Fruit fly (Drosophila melanogaster) whole organism: ENCODE measurements around the gene Edg78E.

ENCODE experiments used
- CG8478 ChIP-seq: fragments of >200 bp; optimal IDR thresholded peaks from 2 replicates; lab custom pipeline; 2018; ENCODE audit warnings: inconsistent platforms
- Dll ChIP-seq: fragments of >200 bp; optimal IDR thresholded peaks from 2 replicates; lab custom pipeline; 2017
- EcR ChIP-seq, 2 experiments: fragments of >200 bp; optimal IDR thresholded peaks; 2 replicates each; lab custom pipeline; 2017; ENCODE audit warnings: missing biosample characterization in 2 of 2, missing genetic modification characterization in 2 of 2, missing genetic modification reagents in 2 of 2
- pan ChIP-seq: fragments of >200 bp; optimal IDR thresholded peaks from 2 replicates; lab custom pipeline; 2017
- psq ChIP-seq: fragments of >200 bp; optimal IDR thresholded peaks from 2 replicates; lab custom pipeline; 2017
- usp ChIP-seq: fragments of >200 bp; optimal IDR thresholded peaks from 2 replicates; lab custom pipeline; 2017; ENCODE audit warnings: missing biosample characterization, missing genetic modification characterization, mixed read lengths

The Edg78E gene

dm6 chr3L:21297703-21298102 is at the start of gene Edg78E:
TSS of gene Edg78E (minus strand) at chr3L:21297803.
- TF ChIP-seq Dll: no peak
- no peak for TF ChIP-seq pan
- no peak for TF ChIP-seq EcR (GFP tag; optimal IDR thresholded peaks at IDR 0.05; lab: Kevin White, UChicago)
- no peak for TF ChIP-seq usp (GFP tag; lab: Kevin White, UChicago)
- no peak for TF ChIP-seq psq (lab: Kevin White, UChicago)
- TF ChIP-seq CG8478 (lab: Kevin White, UChicago): no peak

- no peak for TF ChIP-seq Dll
- TF ChIP-seq psq (lab: Kevin White, UChicago): no peak
- TF ChIP-seq CG8478 (lab: Kevin White, UChicago): no peak
- TF ChIP-seq EcR (GFP tag; optimal IDR thresholded peaks at IDR 0.05; lab: Kevin White, UChicago): no peak
- TF ChIP-seq usp (GFP tag; lab: Kevin White, UChicago): no peak
- TF ChIP-seq pan: no peak
These were observed 49.0 kb upstream of the Edg78E start for dm6 chr3L:21346463-21347196.

- TF ChIP-seq psq (lab: Kevin White, UChicago) (no peak), CG8478 (lab: Kevin White, UChicago) (no peak), EcR (GFP tag; optimal IDR thresholded peaks at IDR 0.05; lab: Kevin White, UChicago) (no peak), pan (no peak), usp (GFP tag; lab: Kevin White, UChicago) (no peak), Dll (no peak)
These were observed 45.9 kb upstream of the Edg78E start, which contains the start of the genes Tbc1d8-9 and CG32436 for dm6 chr3L:21343254-21344083. TSS of gene Tbc1d8-9 (minus strand) at chr3L:21343716. TSS of gene CG32436 (plus strand) at chr3L:21344033.

dm6 chr3L:21342592-21342991 is 45.0 kb upstream of the Edg78E start:
- TF ChIP-seq EcR (GFP tag; optimal IDR thresholded peaks at IDR 0.05; lab: Kevin White, UChicago) (no peak), psq (lab: Kevin White, UChicago) (no peak), pan (no peak), usp (GFP tag; lab: Kevin White, UChicago) (no peak)

dm6 chr3L:21334999-21335631 is 37.5 kb upstream of the Edg78E start, which contains the start of gene Tsr1:
TSS of gene Tsr1 (plus strand) at chr3L:21335215.
- TF ChIP-seq Dll: no peak
- TF ChIP-seq pan: no peak
- no peak for TF ChIP-seq usp (GFP tag; lab: Kevin White, UChicago)
- no peak for TF ChIP-seq EcR (GFP tag; optimal IDR thresholded peaks at IDR 0.05; lab: Kevin White, UChicago)
- no peak for TF ChIP-seq psq (lab: Kevin White, UChicago)
- no peak for TF ChIP-seq CG8478 (lab: Kevin White, UChicago)

- TF ChIP-seq usp (GFP tag; lab: Kevin White, UChicago) (no peak), Dll (no peak), CG8478 (lab: Kevin White, UChicago) (no peak), pan (no peak), psq (lab: Kevin White, UChicago) (no peak), EcR (GFP tag; optimal IDR thresholded peaks at IDR 0.05; lab: Kevin White, UChicago) (no peak)
These were observed 27.1 kb upstream of the Edg78E start for dm6 chr3L:21324724-21325123.

- TF ChIP-seq usp (GFP tag; lab: Kevin White, UChicago) (no peak), Dll (no peak), CG8478 (lab: Kevin White, UChicago) (no peak), pan (no peak), EcR (GFP tag; optimal IDR thresholded peaks at IDR 0.05; lab: Kevin White, UChicago) (no peak), psq (lab: Kevin White, UChicago) (no peak)
These were observed 24.4 kb upstream of the Edg78E start for dm6 chr3L:21321807-21322503.

dm6 chr3L:21319957-21320356 is 22.4 kb upstream of the Edg78E start:
- TF ChIP-seq psq (lab: Kevin White, UChicago) (no peak), pan (no peak), Dll (no peak), EcR (GFP tag; optimal IDR thresholded peaks at IDR 0.05; lab: Kevin White, UChicago) (no peak), usp (GFP tag; lab: Kevin White, UChicago) (no peak), CG8478 (lab: Kevin White, UChicago) (no peak)

dm6 chr3L:21319313-21319907 is 21.8 kb upstream of the Edg78E start:
- TF ChIP-seq pan: no peak
- no peak for TF ChIP-seq usp (GFP tag; lab: Kevin White, UChicago)
- no peak for TF ChIP-seq CG8478 (lab: Kevin White, UChicago)
- TF ChIP-seq EcR (GFP tag; optimal IDR thresholded peaks at IDR 0.05; lab: Kevin White, UChicago): no peak
- TF ChIP-seq psq (lab: Kevin White, UChicago): no peak
- TF ChIP-seq Dll: no peak

- TF ChIP-seq psq (lab: Kevin White, UChicago) (no peak), EcR (GFP tag; optimal IDR thresholded peaks at IDR 0.05; lab: Kevin White, UChicago) (no peak), pan (no peak), CG8478 (lab: Kevin White, UChicago) (no peak), usp (GFP tag; lab: Kevin White, UChicago) (no peak), Dll (no peak)
These were observed 20.9 kb upstream of the Edg78E start, which contains the start of gene Rab26 for dm6 chr3L:21318474-21318873. TSS of gene Rab26 (plus strand) at chr3L:21318774.
